Worm (Caenorhabditis elegans) whole organism, early embryonic: ENCODE measurements around the gene sra-1.

Source experiments
- ama-1 ChIP-seq: fragments of 150-350 bp; optimal IDR thresholded peaks from 2 replicates; lab custom pipeline; 2014
- ceh-13 ChIP-seq: fragments of 200-800 bp; sonication (Bioruptor generic); optimal IDR thresholded peaks from 2 replicates; lab custom pipeline; 2018; ENCODE audit warnings: mild to moderate bottlenecking, missing genetic modification characterization, missing compliant biosample characterization
- ceh-36 ChIP-seq: sonication (generic microtip); optimal IDR thresholded peaks from 2 replicates; lab custom pipeline; 2016; ENCODE audit warnings: missing genetic modification characterization, inconsistent platforms, missing compliant biosample characterization
- hmbx-1 ChIP-seq: sonication (generic microtip); optimal IDR thresholded peaks from 2 replicates; lab custom pipeline; 2016; ENCODE audit warnings: mild to moderate bottlenecking, missing genetic modification characterization, missing compliant biosample characterization
- hnd-1 ChIP-seq: sonication (generic microtip); optimal IDR thresholded peaks from 2 replicates; lab custom pipeline; 2016; ENCODE audit warnings: missing genetic modification characterization, missing compliant biosample characterization
- pes-1 ChIP-seq: fragments of 200-800 bp; sonication (Bioruptor generic); IDR thresholded peaks from 2 replicates; pipeline ENCODE4 v1.3.6; 2022; ENCODE audit warnings: missing genetic modification reagents, missing genetic modification characterization, missing compliant biosample characterization
- scrt-1 ChIP-seq: fragments of 200-800 bp; sonication (Bioruptor generic); IDR thresholded peaks from 2 replicates; pipeline ENCODE4 v1.3.6; 2022; ENCODE audit warnings: missing genetic modification characterization, missing compliant biosample characterization
- tbx-11 ChIP-seq: fragments of 200-800 bp; sonication (Bioruptor generic); IDR thresholded peaks from 2 replicates; pipeline ENCODE4 v1.3.6; 2022; ENCODE audit warnings: missing genetic modification characterization, missing compliant biosample characterization
- tra-4 ChIP-seq: sonication (generic microtip); optimal IDR thresholded peaks from 2 replicates; lab custom pipeline; 2017; ENCODE audit warnings: missing genetic modification characterization, missing compliant biosample characterization

ce11 chrII:9507181-9507580 lies 14.3 kb downstream of the sra-1 start, which contains the start of gene gcy-3:
- TF ChIP-seq ama-1 (no peak), tbx-11 (GFP tag; lab: Robert Waterston, UW) (no peak), tra-4 (tag; lab: Kevin White, UChicago) (no peak), ceh-13 (GFP tag; lab: Kevin White, UChicago) (no peak), ceh-36 (no peak), hmbx-1 (tag; lab: Kevin White, UChicago) (no peak), hnd-1 (no peak), pes-1 (GFP tag; lab: Robert Waterston, UW) (no peak), scrt-1 (GFP tag; lab: Robert Waterston, UW) (no peak)
